Fruit fly (Drosophila melanogaster) whole organism, pupa: ENCODE results near the gene CG3739.

Source experiments
- CG8159 ChIP-seq: fragments of 200-800 bp; sonication (Bioruptor generic); optimal IDR thresholded peaks from 3 replicates; lab custom pipeline; 2018; ENCODE audit warnings: missing biosample characterization, mild to moderate bottlenecking, missing genetic modification characterization, moderate library complexity
- CG9948 ChIP-seq: fragments of 200-800 bp; sonication (Bioruptor generic); optimal IDR thresholded peaks from 2 replicates; lab custom pipeline; 2018; ENCODE audit warnings: missing biosample characterization, mild to moderate bottlenecking, missing genetic modification characterization, moderate library complexity

- no peak for TF ChIP-seq CG8159 (tag; lab: Kevin White, UChicago)
- no peak for TF ChIP-seq CG9948 (tag; lab: Kevin White, UChicago)
Observed at dm6 chr3R:19353751-19354150, 39.4 kb upstream of the CG3739 start, which contains the start of gene CG43203.
